Fruit fly (Drosophila melanogaster) whole organism, pupa: ENCODE results near the gene stg.

Experiments
- CG10348 ChIP-seq: fragments of 200-800 bp; sonication (Bioruptor generic); IDR thresholded peaks from 2 replicates; pipeline ENCODE4 v1.3.6; 2022; ENCODE audit warnings: missing biosample characterization, missing genetic modification characterization
- CG34367 ChIP-seq: fragments of 200-800 bp; sonication (Bioruptor generic); optimal IDR thresholded peaks from 2 replicates; lab custom pipeline; 2018; ENCODE audit warnings: missing biosample characterization, mild to moderate bottlenecking, missing genetic modification characterization
- D1 ChIP-seq: fragments of 200-800 bp; sonication (Bioruptor generic); optimal IDR thresholded peaks from 2 replicates; lab custom pipeline; 2018; ENCODE audit warnings: missing biosample characterization, mild to moderate bottlenecking, missing genetic modification characterization, moderate library complexity
- EcR ChIP-seq: fragments of 200-800 bp; sonication (Bioruptor generic); optimal IDR thresholded peaks from 3 replicates; lab custom pipeline; 2019; ENCODE audit warnings: missing biosample characterization, missing genetic modification characterization, mild to moderate bottlenecking, moderate library complexity, missing genetic modification reagents
- Snoo ChIP-seq: fragments of 200-800 bp; sonication (Bioruptor generic); optimal IDR thresholded peaks from 3 replicates; lab custom pipeline; 2017; ENCODE audit warnings: missing biosample characterization, mild to moderate bottlenecking, missing genetic modification characterization, inconsistent platforms
- fd96Ca ChIP-seq: fragments of 200-800 bp; sonication (Bioruptor generic); IDR thresholded peaks from 3 replicates; pipeline ENCODE4 v1.3.6; 2022; ENCODE audit warnings: missing biosample characterization, missing genetic modification characterization

dm6 chr3R:29257890-29258691 is 2.5 kb upstream of the stg start:
- TF ChIP-seq D1 (tag; lab: Kevin White, UChicago) (no peak), Snoo (tag; lab: Kevin White, UChicago) (no peak), CG10348 (no peak), CG34367 (tag; lab: Kevin White, UChicago) (no peak), EcR (GFP tag; lab: Kevin White, UChicago) (peak; percentile 59), fd96Ca (GFP tag; lab: Robert Waterston, UW) (no peak)
